Fruit fly (Drosophila melanogaster) S2 (cell line): ENCODE data around the gene CG7231.

Experiments used
- CG8478 ChIP-seq: fragments of >200 bp; optimal IDR thresholded peaks from 2 replicates; lab custom pipeline; 2018
- CTCF ChIP-seq, 2 experiments: fragments of >200 bp; optimal IDR thresholded peaks; 2 replicates each; lab custom pipeline; 2018

DNA sequence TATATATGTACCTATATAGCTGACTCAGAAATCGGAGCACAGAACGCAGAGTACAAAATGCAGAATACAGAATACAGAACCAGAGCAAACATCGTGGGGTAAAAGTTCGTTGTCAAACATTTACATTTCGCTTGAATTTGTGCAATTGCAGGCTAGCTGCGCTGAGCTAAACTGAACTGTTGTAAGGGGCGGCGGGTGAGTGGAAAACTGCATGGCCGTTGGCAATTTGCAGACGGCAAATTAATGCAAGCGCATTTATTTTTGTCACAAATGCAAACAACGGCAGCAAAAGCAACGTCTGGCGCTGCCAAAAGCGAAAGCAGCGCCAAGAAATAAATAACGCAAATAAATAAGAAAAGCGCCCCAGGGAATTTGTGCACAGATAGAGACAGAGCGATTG, 31.8 kb upstream of the CG7231 start:
- TF ChIP-seq CTCF (optimal IDR thresholded peaks at IDR 0.05; lab: Kevin White, UChicago) = no peak
- TF ChIP-seq CG8478 = no peak
